Fruit fly (Drosophila melanogaster): Measurements from ENCODE around the gene Spn28Da.

Gene Spn28Da

DNA sequence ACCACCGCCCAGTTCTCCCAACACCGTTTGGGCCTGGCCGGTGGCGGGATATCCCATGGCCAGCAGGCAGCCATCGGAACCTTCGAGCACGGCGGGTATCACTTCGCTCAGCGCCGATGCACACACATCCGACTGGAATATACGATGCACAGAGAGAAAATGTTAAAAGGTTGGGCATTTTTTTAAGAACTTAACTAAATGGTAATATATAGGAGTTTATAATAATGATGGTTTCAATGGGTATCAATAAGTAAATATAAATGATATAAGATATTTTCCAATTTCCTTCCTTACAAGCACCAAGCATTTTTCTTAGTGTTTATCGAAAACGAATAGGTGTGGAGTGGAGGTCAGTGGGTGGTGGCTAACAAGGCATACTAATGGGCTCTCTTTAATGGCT, 37.3 kb downstream of the Spn28Da start (continued):
- TF ChIP-seq CG8290 (GFP tag; optimal IDR thresholded peaks at IDR 0.05) (no peak), CG8290 (tag; optimal IDR thresholded peaks at IDR 0.05) (no peak), CG12071 (GFP tag; optimal IDR thresholded peaks at IDR 0.05) (no peak), z (GFP tag; IDR thresholded peaks at IDR 0.05) (no peak), HLH4C (GFP tag; IDR thresholded peaks at IDR 0.05; ENCODE audit: partially characterized antibody) (no peak), BtbVII (GFP tag; optimal IDR thresholded peaks at IDR 0.05) (no peak), trh (GFP tag; optimal IDR thresholded peaks at IDR 0.05) (no peak), nom (GFP tag; optimal IDR thresholded peaks at IDR 0.05) (no peak), CG4707 (GFP tag; optimal IDR thresholded peaks at IDR 0.05) (no peak), knrl (GFP tag; IDR thresholded peaks at IDR 0.05; ENCODE audit: partially characterized antibody) (no peak), abd-A (tag; optimal IDR thresholded peaks at IDR 0.05) (no peak), Neu2 (GFP tag; optimal IDR thresholded peaks at IDR 0.05; ENCODE audit: borderline replicate concordance) (no peak), Jarid2 (GFP tag; optimal IDR thresholded peaks at IDR 0.05) (no peak), gsb-n (tag; optimal IDR thresholded peaks at IDR 0.05) (no peak), CG12299 (tag; optimal IDR thresholded peaks at IDR 0.05) (no peak), CG4404 (GFP tag; IDR thresholded peaks at IDR 0.05) (0 out of 2 replicates have a peak, but pooled peaks have one; percentile 20), usp (GFP tag; optimal IDR thresholded peaks at IDR 0.05) (no peak), Meics (GFP tag; optimal IDR thresholded peaks at IDR 0.05) (peak; percentile 44), CG3407 (GFP tag; optimal IDR thresholded peaks at IDR 0.05) (no peak), CG17612 (GFP tag; IDR thresholded peaks at IDR 0.05) (no peak), CG5245 (GFP tag; optimal IDR thresholded peaks at IDR 0.05) (no peak), CG18011 (GFP tag; optimal IDR thresholded peaks at IDR 0.05) (no peak), CG11560 (tag; IDR thresholded peaks at IDR 0.05) (no peak), CG10274 (GFP tag; optimal IDR thresholded peaks at IDR 0.05) (no peak), CG10959 (GFP tag; IDR thresholded peaks at IDR 0.05) (no peak), Poxn (GFP tag; IDR thresholded peaks at IDR 0.05) (no peak), Xbp1 (GFP tag; optimal IDR thresholded peaks at IDR 0.05) (peak; percentile 23), CG2889 (GFP tag; IDR thresholded peaks at IDR 0.05) (no peak), ERR (GFP tag; optimal IDR thresholded peaks at IDR 0.05) (no peak), ato (GFP tag; IDR thresholded peaks at IDR 0.05; ENCODE audit: partially characterized antibody) (no peak), CG10267 (tag; optimal IDR thresholded peaks at IDR 0.05) (peak; percentile 29), so (GFP tag; IDR thresholded peaks at IDR 0.05) (no peak), zfh2 (GFP tag; optimal IDR thresholded peaks at IDR 0.05) (no peak), cg (GFP tag; optimal IDR thresholded peaks at IDR 0.05) (no peak), otp (GFP tag; IDR thresholded peaks at IDR 0.05) (no peak), seq (GFP tag; IDR thresholded peaks at IDR 0.05) (no peak), CG13123 (GFP tag; optimal IDR thresholded peaks at IDR 0.05) (no peak), cwo (GFP tag; optimal IDR thresholded peaks at IDR 0.05) (peak; percentile 31), Dbx (GFP tag; IDR thresholded peaks at IDR 0.05) (no peak), yki (optimal IDR thresholded peaks at IDR 0.05) (no peak), CG17361 (GFP tag; IDR thresholded peaks at IDR 0.05) (0 out of 3 replicates have a peak, but pooled peaks have one; percentile 37), slbo (GFP tag; IDR thresholded peaks at IDR 0.05) (peak; percentile 19; the same call in 1 of the 2 replicates), fd64A (GFP tag; optimal IDR thresholded peaks at IDR 0.05) (no peak), Ssrp (tag; optimal IDR thresholded peaks at IDR 0.05) (peak; percentile 38), ems (GFP tag; optimal IDR thresholded peaks at IDR 0.05) (no peak), lilli (GFP tag; optimal IDR thresholded peaks at IDR 0.05) (peak; percentile 13), pzg (GFP tag; optimal IDR thresholded peaks at IDR 0.05) (no peak), Myb (GFP tag; optimal IDR thresholded peaks at IDR 0.05) (no peak), CG14710 (tag; optimal IDR thresholded peaks at IDR 0.05) (peak; percentile 29), lov (optimal IDR thresholded peaks at IDR 0.05) (no peak), lov (GFP tag; IDR thresholded peaks at IDR 0.05) (no peak), pfk (GFP tag; optimal IDR thresholded peaks at IDR 0.05) (no peak), Dad (GFP tag; optimal IDR thresholded peaks at IDR 0.05) (no peak)

Measured in whole organism, embryonic.